Worm (Caenorhabditis elegans): ENCODE data around the gene Y38F1A.8.

Y38F1A.8 gene

ce11 chrII:12961743-12962142, 38.9 kb downstream of the Y38F1A.8 start:
- TF ChIP-seq him-1 (tag; optimal IDR thresholded peaks at IDR 0.05): no peak
- no peak for TF ChIP-seq dao-5 (tag; optimal IDR thresholded peaks at IDR 0.05)
- TF ChIP-seq W03F9.2 (tag; optimal IDR thresholded peaks at IDR 0.05): no peak

- TF ChIP-seq dao-5 (tag; optimal IDR thresholded peaks at IDR 0.05): no peak
Observed at ce11 chrII:12961293-12961692, 39.4 kb downstream of the Y38F1A.8 start.

- TF ChIP-seq W03F9.2 (tag; optimal IDR thresholded peaks at IDR 0.05): no peak
- no peak for TF ChIP-seq dao-5 (tag; optimal IDR thresholded peaks at IDR 0.05)
- TF ChIP-seq him-1 (tag; optimal IDR thresholded peaks at IDR 0.05): no peak
Observed at ce11 chrII:12960206-12960605, 40.4 kb downstream of the Y38F1A.8 start.

- TF ChIP-seq dao-5 (tag; optimal IDR thresholded peaks at IDR 0.05) (no peak), him-1 (tag; optimal IDR thresholded peaks at IDR 0.05) (no peak), W03F9.2 (tag; optimal IDR thresholded peaks at IDR 0.05) (no peak)
Observed at ce11 chrII:12954670-12955069, 46.0 kb downstream of the Y38F1A.8 start, which contains the start of the genes Y38F1A.1 and Y38F1A.2. TSS of gene Y38F1A.1 (minus strand) at chrII:12954770. TSS of gene Y38F1A.2 (plus strand) at chrII:12954958.

ce11 chrII:12953297-12953696, 47.4 kb downstream of the Y38F1A.8 start:
- TF ChIP-seq dao-5 (tag; optimal IDR thresholded peaks at IDR 0.05) (no peak), him-1 (tag; optimal IDR thresholded peaks at IDR 0.05) (no peak), W03F9.2 (tag; optimal IDR thresholded peaks at IDR 0.05) (no peak)

- TF ChIP-seq W03F9.2 (tag; optimal IDR thresholded peaks at IDR 0.05) (no peak), him-1 (tag; optimal IDR thresholded peaks at IDR 0.05) (no peak), dao-5 (tag; optimal IDR thresholded peaks at IDR 0.05) (no peak)
Observed at ce11 chrII:12948158-12948557, 52.5 kb downstream of the Y38F1A.8 start, which contains the start of gene F58G1.7. TSS of gene F58G1.7 (minus strand) at chrII:12948258.

Measured in whole organism, L4/young adult.